Worm (Caenorhabditis elegans) whole organism, L3 larva: ENCODE results near the gene F11D11.12.

Experiments used
- lin-39 ChIP-seq: fragments of 150-350 bp; optimal IDR thresholded peaks from 2 replicates; lab custom pipeline; 2018; ENCODE audit warnings: missing biosample characterization, missing genetic modification reagents, missing genetic modification characterization
- nhr-237 ChIP-seq: fragments of 150-350 bp; optimal IDR thresholded peaks from 2 replicates; lab custom pipeline; 2014; ENCODE audit warnings: missing biosample characterization, missing genetic modification characterization
- nhr-77 ChIP-seq: fragments of 150-350 bp; optimal IDR thresholded peaks from 2 replicates; lab custom pipeline; 2014; ENCODE audit warnings: missing biosample characterization, missing genetic modification characterization
- unc-62 ChIP-seq: fragments of 150-350 bp; sonication (generic microtip); optimal IDR thresholded peaks from 4 replicates; lab custom pipeline; 2014; ENCODE audit warnings: missing biosample characterization, missing genetic modification reagents, missing genetic modification characterization
- zag-1 ChIP-seq: fragments of 150-350 bp; optimal IDR thresholded peaks from 2 replicates; lab custom pipeline; 2014; ENCODE audit warnings: missing biosample characterization, missing genetic modification characterization

DNA sequence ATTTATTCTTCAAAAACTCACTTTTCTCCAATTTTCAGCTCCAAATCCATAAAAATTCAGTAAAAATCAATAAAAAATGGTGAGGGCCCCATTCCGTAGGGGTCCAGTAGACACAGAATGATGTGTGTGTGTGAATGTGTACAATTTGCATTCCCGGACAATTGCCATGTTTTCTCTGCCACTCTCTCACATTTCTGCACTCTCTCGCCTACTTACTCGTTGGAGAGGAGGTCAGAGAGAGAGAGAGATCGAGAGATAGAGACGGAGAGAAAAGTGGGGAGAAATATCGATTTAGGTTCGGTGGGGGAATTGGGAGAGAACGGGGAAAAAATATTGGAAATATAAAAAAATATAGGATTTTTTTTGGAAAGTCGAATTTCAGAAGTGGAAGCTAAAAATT is 26.9 kb downstream of the F11D11.12 start:
- no peak for TF ChIP-seq unc-62 (GFP tag; lab: Kevin White, UChicago)
- no peak for TF ChIP-seq zag-1 (tag; lab: Kevin White, UChicago)
- TF ChIP-seq lin-39 (tag; lab: Kevin White, UChicago): peak; percentile 59
- no peak for TF ChIP-seq nhr-77 (tag; lab: Kevin White, UChicago)
- TF ChIP-seq nhr-237 (tag; lab: Kevin White, UChicago): no peak
